Worm (Caenorhabditis elegans) whole organism, young adult: Measurements from ENCODE around the gene C28H8.3.

ENCODE experiments used
- B0261.1 ChIP-seq: sonication (generic microtip); optimal IDR thresholded peaks from 2 replicates; lab custom pipeline; 2016; ENCODE audit warnings: mild to moderate bottlenecking, missing genetic modification characterization, moderate library complexity, missing compliant biosample characterization
- B0336.3 ChIP-seq: fragments of 200-800 bp; sonication (Bioruptor generic); IDR thresholded peaks from 2 replicates; pipeline ENCODE4 v1.3.6; 2022; ENCODE audit warnings: missing genetic modification characterization, missing compliant biosample characterization
- F10E7.11 ChIP-seq: sonication (generic microtip); optimal IDR thresholded peaks from 2 replicates; lab custom pipeline; 2017; ENCODE audit warnings: mild to moderate bottlenecking, missing genetic modification characterization, moderate library complexity, missing compliant biosample characterization
- F37B4.10 ChIP-seq: fragments of 200-800 bp; sonication (Bioruptor generic); IDR thresholded peaks from 2 replicates; pipeline ENCODE4 v1.3.6; 2022; ENCODE audit warnings: missing genetic modification characterization, missing compliant biosample characterization
- F49E8.2 ChIP-seq: sonication (generic microtip); optimal IDR thresholded peaks from 3 replicates; lab custom pipeline; 2017; ENCODE audit warnings: missing genetic modification characterization, mild to moderate bottlenecking, missing compliant biosample characterization, antibody characterized with exemption, moderate library complexity; ENCODE audit not compliant: insufficient read depth
- F57C9.4 ChIP-seq: sonication (generic microtip); optimal IDR thresholded peaks from 2 replicates; lab custom pipeline; 2017; ENCODE audit warnings: mild to moderate bottlenecking, missing genetic modification characterization, missing compliant biosample characterization
- Y56A3A.18 ChIP-seq: fragments of 200-800 bp; sonication (Bioruptor generic); IDR thresholded peaks from 2 replicates; pipeline ENCODE4 v1.3.6; 2022; ENCODE audit warnings: missing genetic modification reagents, missing genetic modification characterization, missing compliant biosample characterization
- Y67H2A.10 ChIP-seq: fragments of 200-800 bp; sonication (Bioruptor generic); conservative IDR thresholded peaks from 2 replicates; pipeline ENCODE4 v1.3.6; 2022; ENCODE audit warnings: missing genetic modification reagents, missing genetic modification characterization, missing compliant biosample characterization
- Y79H2A.3 ChIP-seq: fragments of 200-800 bp; sonication (Bioruptor generic); conservative IDR thresholded peaks from 2 replicates; pipeline ENCODE4 v1.3.6; 2022; ENCODE audit warnings: missing genetic modification reagents, missing genetic modification characterization, missing compliant biosample characterization
- Y95B8A.8 ChIP-seq: fragments of 200-800 bp; sonication (Bioruptor generic); IDR thresholded peaks from 2 replicates; pipeline ENCODE4 v1.3.6; 2022; ENCODE audit warnings: missing genetic modification reagents, missing genetic modification characterization, missing compliant biosample characterization
- akir-1 ChIP-seq: fragments of 200-800 bp; sonication (Bioruptor generic); optimal IDR thresholded peaks from 2 replicates; lab custom pipeline; 2018; ENCODE audit warnings: mild to moderate bottlenecking, missing genetic modification characterization, moderate library complexity, missing compliant biosample characterization
- atf-7 ChIP-seq: sonication (generic microtip); optimal IDR thresholded peaks from 2 replicates; lab custom pipeline; 2017; ENCODE audit warnings: mild to moderate bottlenecking, missing genetic modification characterization, missing compliant biosample characterization
- attf-3 ChIP-seq: fragments of 200-800 bp; sonication (Bioruptor generic); conservative IDR thresholded peaks from 2 replicates; pipeline ENCODE4 v1.3.6; 2022; ENCODE audit warnings: missing genetic modification reagents, missing genetic modification characterization, missing compliant biosample characterization
- bed-1 ChIP-seq: fragments of 200-800 bp; sonication (Bioruptor generic); IDR thresholded peaks from 2 replicates; pipeline ENCODE4 v1.3.6; 2022; ENCODE audit warnings: missing genetic modification reagents, missing genetic modification characterization, missing compliant biosample characterization
- ccch-3 ChIP-seq: fragments of 200-800 bp; sonication (Bioruptor generic); optimal IDR thresholded peaks from 2 replicates; lab custom pipeline; 2018; ENCODE audit warnings: mild to moderate bottlenecking, missing genetic modification characterization, missing compliant biosample characterization
- ceh-100 ChIP-seq: fragments of 200-800 bp; sonication (Bioruptor generic); IDR thresholded peaks from 2 replicates; pipeline ENCODE4 v1.3.6; 2022; ENCODE audit warnings: missing genetic modification reagents, missing genetic modification characterization, missing compliant biosample characterization
- ceh-58 ChIP-seq: fragments of 200-800 bp; sonication (Bioruptor generic); IDR thresholded peaks from 2 replicates; pipeline ENCODE4 v1.3.6; 2022; ENCODE audit warnings: missing genetic modification characterization, missing compliant biosample characterization
- ceh-91 ChIP-seq: fragments of 200-800 bp; sonication (Bioruptor generic); IDR thresholded peaks from 2 replicates; pipeline ENCODE4 v1.3.6; 2022; ENCODE audit warnings: missing genetic modification reagents, missing genetic modification characterization, missing compliant biosample characterization
- dpl-1 ChIP-seq: fragments of 150-350 bp; optimal IDR thresholded peaks from 2 replicates; lab custom pipeline; 2014; ENCODE audit warnings: missing biosample characterization, missing genetic modification reagents, missing genetic modification characterization
- ekl-4 ChIP-seq: fragments of 200-800 bp; sonication (Bioruptor generic); IDR thresholded peaks from 2 replicates; pipeline ENCODE4 v1.3.6; 2022; ENCODE audit warnings: missing genetic modification reagents, missing genetic modification characterization, missing compliant biosample characterization
- him-1 ChIP-seq: sonication (generic microtip); optimal IDR thresholded peaks from 2 replicates; lab custom pipeline; 2016; ENCODE audit warnings: missing genotype, missing genetic modification reagents, missing genetic modification characterization, missing compliant biosample characterization
- hrde-1 ChIP-seq: sonication (generic microtip); optimal IDR thresholded peaks from 2 replicates; lab custom pipeline; 2016; ENCODE audit warnings: missing genetic modification characterization, mild to moderate bottlenecking, missing compliant biosample characterization, moderate library complexity, missing genotype, missing genetic modification reagents, borderline replicate concordance
- lin-26 ChIP-seq: fragments of 200-800 bp; sonication (Bioruptor generic); IDR thresholded peaks from 2 replicates; pipeline ENCODE4 v1.3.6; 2022; ENCODE audit warnings: missing genetic modification reagents, missing genetic modification characterization, missing compliant biosample characterization
- lin-35 ChIP-seq, 3 experiments: fragments of 150-350 bp in 2 of 3; sonication (generic microtip) in 1 of 3; optimal IDR thresholded peaks; 2 replicates each; lab custom pipeline; 2014 to 2018; ENCODE audit warnings: missing biosample characterization in 3 of 3, missing genetic modification characterization in 3 of 3, missing genetic modification reagents in 3 of 3
- lin-40 ChIP-seq: sonication (generic microtip); optimal IDR thresholded peaks from 2 replicates; lab custom pipeline; 2016; ENCODE audit warnings: missing genetic modification characterization, mild to moderate bottlenecking, missing compliant biosample characterization, missing genotype, missing genetic modification reagents
- lin-54 ChIP-seq: fragments of 200-800 bp; sonication (Bioruptor generic); optimal IDR thresholded peaks from 2 replicates; lab custom pipeline; 2018; ENCODE audit warnings: mild to moderate bottlenecking, missing genetic modification characterization, missing compliant biosample characterization
- lsl-1 ChIP-seq: fragments of 200-800 bp; sonication (Bioruptor generic); optimal IDR thresholded peaks from 2 replicates; lab custom pipeline; 2018; ENCODE audit warnings: mild to moderate bottlenecking, missing genetic modification characterization, moderate library complexity, missing compliant biosample characterization
- lsy-27 ChIP-seq: sonication (generic microtip); optimal IDR thresholded peaks from 2 replicates; lab custom pipeline; 2017; ENCODE audit warnings: missing genetic modification characterization, mild to moderate bottlenecking, missing compliant biosample characterization, antibody characterized with exemption, missing genotype, borderline replicate concordance; ENCODE audit not compliant: insufficient read depth
- madf-10 ChIP-seq: sonication (generic microtip); optimal IDR thresholded peaks from 2 replicates; lab custom pipeline; 2016; ENCODE audit warnings: mild to moderate bottlenecking, missing genetic modification characterization, missing compliant biosample characterization
- madf-8 ChIP-seq: fragments of 200-800 bp; sonication (Bioruptor generic); conservative IDR thresholded peaks from 2 replicates; pipeline ENCODE4 v1.3.6; 2022; ENCODE audit warnings: missing genetic modification reagents, missing genetic modification characterization, missing compliant biosample characterization
- mcd-1 ChIP-seq: fragments of 200-800 bp; sonication (Bioruptor generic); IDR thresholded peaks from 2 replicates; pipeline ENCODE4 v1.3.6; 2022; ENCODE audit warnings: missing genetic modification reagents, missing genetic modification characterization, missing compliant biosample characterization
- nfya-2 ChIP-seq: fragments of 200-800 bp; sonication (Bioruptor generic); IDR thresholded peaks from 2 replicates; pipeline ENCODE4 v1.3.6; 2022; ENCODE audit warnings: missing genetic modification reagents, missing genetic modification characterization, missing compliant biosample characterization
- nfyb-1 ChIP-seq: fragments of 200-800 bp; sonication (Bioruptor generic); IDR thresholded peaks from 2 replicates; pipeline ENCODE4 v1.3.6; 2022; ENCODE audit warnings: missing genetic modification reagents, missing genetic modification characterization, missing compliant biosample characterization
- nhr-179 ChIP-seq: sonication (generic microtip); optimal IDR thresholded peaks from 2 replicates; lab custom pipeline; 2016; ENCODE audit warnings: mild to moderate bottlenecking, missing genetic modification characterization, missing compliant biosample characterization
- nhr-27 ChIP-seq: fragments of 200-800 bp; sonication (Bioruptor generic); optimal IDR thresholded peaks from 2 replicates; lab custom pipeline; 2018; ENCODE audit warnings: mild to moderate bottlenecking, missing genetic modification characterization, moderate library complexity, missing compliant biosample characterization
- nhr-80 ChIP-seq: sonication (generic microtip); optimal IDR thresholded peaks from 2 replicates; lab custom pipeline; 2016; ENCODE audit warnings: missing genetic modification characterization, missing compliant biosample characterization
- pha-4 ChIP-seq: fragments of 150-350 bp; sonication (generic microtip); optimal IDR thresholded peaks from 2 replicates; lab custom pipeline; 2014; ENCODE audit warnings: missing biosample characterization, missing genetic modification reagents, missing genetic modification characterization
- repo-1 ChIP-seq: sonication (generic microtip); optimal IDR thresholded peaks from 2 replicates; lab custom pipeline; 2017; ENCODE audit warnings: mild to moderate bottlenecking, missing genetic modification characterization, missing compliant biosample characterization
- snpc-1.1 ChIP-seq: sonication (generic microtip); optimal IDR thresholded peaks from 2 replicates; lab custom pipeline; 2017; ENCODE audit warnings: missing genetic modification characterization, mild to moderate bottlenecking, missing compliant biosample characterization, antibody characterized with exemption, moderate library complexity, missing genotype, missing genetic modification reagents; ENCODE audit not compliant: insufficient read depth
- snpc-4 ChIP-seq, 5 experiments: fragments of 150-350 bp in 1 of 5; sonication (generic microtip) in 4 of 5; optimal IDR thresholded peaks; 2 replicates each; lab custom pipeline; 2014 to 2018; ENCODE audit warnings: missing genetic modification characterization in 5 of 5, missing biosample characterization in 3 of 5, antibody characterized with exemption in 2 of 5, mild to moderate bottlenecking in 2 of 5, missing compliant biosample characterization in 2 of 5, missing genotype in 2 of 5, moderate library complexity in 2 of 5, missing genetic modification reagents in 1 of 5
- somi-1 ChIP-seq: fragments of 200-800 bp; sonication (Bioruptor generic); optimal IDR thresholded peaks from 2 replicates; lab custom pipeline; 2018; ENCODE audit warnings: mild to moderate bottlenecking, missing genetic modification characterization, missing compliant biosample characterization
- tbp1 ChIP-seq: fragments of 200-800 bp; sonication (Bioruptor generic); optimal IDR thresholded peaks from 2 replicates; lab custom pipeline; 2018; ENCODE audit warnings: mild to moderate bottlenecking, missing genetic modification characterization, missing compliant biosample characterization
- unc-62 ChIP-seq: fragments of 150-350 bp; optimal IDR thresholded peaks from 2 replicates; lab custom pipeline; 2014; ENCODE audit warnings: missing biosample characterization, missing genetic modification reagents, missing genetic modification characterization
- xnd-1 ChIP-seq: sonication (generic microtip); optimal IDR thresholded peaks from 2 replicates; lab custom pipeline; 2016; ENCODE audit warnings: missing genotype, missing genetic modification reagents, missing genetic modification characterization, missing compliant biosample characterization
- ztf-25 ChIP-seq: fragments of 200-800 bp; sonication (Bioruptor generic); IDR thresholded peaks from 2 replicates; pipeline ENCODE4 v1.3.6; 2022; ENCODE audit warnings: missing genetic modification reagents, missing genetic modification characterization, missing compliant biosample characterization
- ztf-26 ChIP-seq: sonication (generic microtip); optimal IDR thresholded peaks from 2 replicates; lab custom pipeline; 2017; ENCODE audit warnings: missing genetic modification characterization, missing compliant biosample characterization
- ztf-6 ChIP-seq: fragments of 200-800 bp; sonication (Bioruptor generic); IDR thresholded peaks from 2 replicates; pipeline ENCODE4 v1.3.6; 2022; ENCODE audit warnings: missing genetic modification reagents, missing genetic modification characterization, missing compliant biosample characterization

The C28H8.3 gene

ce11 chrIII:5938790-5939452 is 30.4 kb downstream of the C28H8.3 start:
- TF ChIP-seq ccch-3 (GFP tag; lab: Kevin White, UChicago) = no peak
- no peak for TF ChIP-seq F37B4.10 (GFP tag; lab: Robert Waterston, UW)
- TF ChIP-seq ztf-25 (GFP tag; lab: Robert Waterston, UW) = no peak
- TF ChIP-seq B0261.1 = no peak
- no peak for TF ChIP-seq lsy-27 (tag; lab: Kevin White, UChicago)
- TF ChIP-seq F57C9.4 (tag; lab: Kevin White, UChicago) = no peak
- no peak for TF ChIP-seq tbp1
- TF ChIP-seq F49E8.2 = peak; percentile 52
- TF ChIP-seq Y67H2A.10 (GFP tag; lab: Robert Waterston, UW) = peak; percentile 71
- TF ChIP-seq attf-3 (GFP tag; lab: Robert Waterston, UW) = no peak
- TF ChIP-seq him-1 = peak; percentile 22
- no peak for TF ChIP-seq bed-1 (GFP tag; lab: Robert Waterston, UW)
- peak; percentile 87 for TF ChIP-seq unc-62 (GFP tag; lab: Kevin White, UChicago)
- no peak for TF ChIP-seq ztf-26 (tag; lab: Kevin White, UChicago)
- no peak for TF ChIP-seq ceh-58 (GFP tag; lab: Robert Waterston, UW)
- TF ChIP-seq nhr-27 (tag; lab: Kevin White, UChicago) = no peak
- TF ChIP-seq ekl-4 (GFP tag; lab: Robert Waterston, UW) = peak; percentile 60
- TF ChIP-seq lin-54 (GFP tag; lab: Kevin White, UChicago) = peak; percentile 75
- no peak for TF ChIP-seq Y79H2A.3 (GFP tag; lab: Robert Waterston, UW)
- TF ChIP-seq hrde-1 (tag; lab: Kevin White, UChicago) = peak; percentile 54
- no peak for TF ChIP-seq atf-7 (tag; lab: Kevin White, UChicago)
- no peak for TF ChIP-seq lin-26
- TF ChIP-seq Y56A3A.18 (GFP tag; lab: Robert Waterston, UW) = no peak
- TF ChIP-seq madf-10 (tag; lab: Kevin White, UChicago) = no peak
- TF ChIP-seq lin-40 (tag; lab: Kevin White, UChicago) = no peak
- TF ChIP-seq snpc-4 (GFP tag; optimal IDR thresholded peaks at IDR 0.05; lab: Kevin White, UChicago) = no peak
- TF ChIP-seq snpc-4 (tag; optimal IDR thresholded peaks at IDR 0.05; lab: Kevin White, UChicago) = peak in 1 of 4 experiments; percentile 34
- TF ChIP-seq dpl-1 (GFP tag; lab: Kevin White, UChicago) = peak; percentile 75
- TF ChIP-seq nfya-2 (GFP tag; lab: Robert Waterston, UW) = no peak
- no peak for TF ChIP-seq snpc-1.1 (tag; lab: Kevin White, UChicago)
- TF ChIP-seq B0336.3 = peak; percentile 44
- TF ChIP-seq ceh-91 (GFP tag; lab: Robert Waterston, UW) = peak; percentile 93
- TF ChIP-seq F10E7.11 (tag; lab: Kevin White, UChicago) = no peak
- TF ChIP-seq akir-1 (GFP tag; lab: Kevin White, UChicago) = no peak
- TF ChIP-seq nfyb-1 = no peak
- peak; percentile 89 for TF ChIP-seq lsl-1 (GFP tag; lab: Kevin White, UChicago)
- TF ChIP-seq madf-8 (GFP tag; lab: Robert Waterston, UW) = peak; percentile 88
- TF ChIP-seq nhr-80 (tag; lab: Kevin White, UChicago) = peak; percentile 46
- peak; percentile 86 for TF ChIP-seq xnd-1 (tag; lab: Kevin White, UChicago)
- peak in 1 of 3 experiments; percentile 35 for TF ChIP-seq lin-35 (GFP tag; optimal IDR thresholded peaks at IDR 0.05; lab: Kevin White, UChicago)
- no peak for TF ChIP-seq ceh-100
- no peak for TF ChIP-seq somi-1 (GFP tag; lab: Kevin White, UChicago)
- peak; percentile 89 for TF ChIP-seq Y95B8A.8 (GFP tag; lab: Robert Waterston, UW)
- peak; percentile 43; the same call in 1 of the 2 replicates for TF ChIP-seq mcd-1 (GFP tag; lab: Robert Waterston, UW)
- TF ChIP-seq pha-4 (tag; lab: Kevin White, UChicago) = no peak
- TF ChIP-seq repo-1 (tag; lab: Kevin White, UChicago) = no peak
- no peak for TF ChIP-seq nhr-179 (tag; lab: Kevin White, UChicago)
- TF ChIP-seq ztf-6 (GFP tag; lab: Robert Waterston, UW) = no peak
